Fruit fly (Drosophila melanogaster): ENCODE measurements around the gene Trpgamma.

Trpgamma gene

dm6 chr2L:16684908-16685611 lies 8.6 kb upstream of the Trpgamma start (continued):
- TF ChIP-seq Sox14 (GFP tag; optimal IDR thresholded peaks at IDR 0.05) = no peak
- peak; percentile 7 for TF ChIP-seq cyc (GFP tag; optimal IDR thresholded peaks at IDR 0.05)
- TF ChIP-seq CG11294 (GFP tag; IDR thresholded peaks at IDR 0.05) = peak; percentile 49
- TF ChIP-seq OdsH (GFP tag; optimal IDR thresholded peaks at IDR 0.05) = peak; percentile 85
- TF ChIP-seq esn (GFP tag; optimal IDR thresholded peaks at IDR 0.05) = peak; percentile 74
- TF ChIP-seq achi (GFP tag; optimal IDR thresholded peaks at IDR 0.05) = peak; percentile 85
- TF ChIP-seq Ets96B (tag; optimal IDR thresholded peaks at IDR 0.05) = peak; percentile 85
- TF ChIP-seq CG6163 (GFP tag; IDR thresholded peaks at IDR 0.05) = peak; percentile 54
- TF ChIP-seq fd59A (GFP tag; optimal IDR thresholded peaks at IDR 0.05) = peak; percentile 68
- TF ChIP-seq CG8632 (GFP tag; optimal IDR thresholded peaks at IDR 0.05) = peak; percentile 87
- no peak for TF ChIP-seq Ets21C (GFP tag; optimal IDR thresholded peaks at IDR 0.05)
- TF ChIP-seq CG1621 (tag; optimal IDR thresholded peaks at IDR 0.05) = peak; percentile 5
- peak; percentile 66 for TF ChIP-seq pdm3 (GFP tag; optimal IDR thresholded peaks at IDR 0.05)
- TF ChIP-seq ss (GFP tag; optimal IDR thresholded peaks at IDR 0.05) = peak; percentile 79 to 83
- peak; percentile 42 for TF ChIP-seq Eip75B (GFP tag; optimal IDR thresholded peaks at IDR 0.05)
- TF ChIP-seq lz (GFP tag; optimal IDR thresholded peaks at IDR 0.05) = peak; percentile 21
- TF ChIP-seq CG15336 (GFP tag; IDR thresholded peaks at IDR 0.05) = peak; percentile 63
- peak; percentile 71; the same call in 2 of the 3 replicates for TF ChIP-seq CG8119 (GFP tag; IDR thresholded peaks at IDR 0.05)
- TF ChIP-seq Met (GFP tag; optimal IDR thresholded peaks at IDR 0.05) = peak; percentile 75
- peak; percentile 81 for TF ChIP-seq dsx (GFP tag; optimal IDR thresholded peaks at IDR 0.05; ENCODE audit: poor library complexity, severe bottlenecking)
- TF ChIP-seq CG9139 (GFP tag; optimal IDR thresholded peaks at IDR 0.05) = peak; percentile 48
- peak; percentile 89 for TF ChIP-seq CG3032 (tag; optimal IDR thresholded peaks at IDR 0.05)
- TF ChIP-seq Eip78C (GFP tag) = peak; percentile 93
- TF ChIP-seq acj6 (GFP tag; optimal IDR thresholded peaks at IDR 0.05) = peak; percentile 85
- TF ChIP-seq Sox102F (GFP tag; optimal IDR thresholded peaks at IDR 0.05) = no peak
- TF ChIP-seq CG11902 (GFP tag; optimal IDR thresholded peaks at IDR 0.05) = peak; percentile 27
- TF ChIP-seq svp (GFP tag) = peak; percentile 79
- no peak for TF ChIP-seq CG31627 (GFP tag; optimal IDR thresholded peaks at IDR 0.05)
- TF ChIP-seq CG34406 (GFP tag; optimal IDR thresholded peaks at IDR 0.05) = peak; percentile 83
- TF ChIP-seq CG6808 (GFP tag; optimal IDR thresholded peaks at IDR 0.05) = peak; percentile 81
- peak; percentile 60 for TF ChIP-seq CG10669 (GFP tag; optimal IDR thresholded peaks at IDR 0.05)
- TF ChIP-seq CG11762 (GFP tag; optimal IDR thresholded peaks at IDR 0.05; ENCODE audit: insufficient read depth) = peak; percentile 78

DNA sequence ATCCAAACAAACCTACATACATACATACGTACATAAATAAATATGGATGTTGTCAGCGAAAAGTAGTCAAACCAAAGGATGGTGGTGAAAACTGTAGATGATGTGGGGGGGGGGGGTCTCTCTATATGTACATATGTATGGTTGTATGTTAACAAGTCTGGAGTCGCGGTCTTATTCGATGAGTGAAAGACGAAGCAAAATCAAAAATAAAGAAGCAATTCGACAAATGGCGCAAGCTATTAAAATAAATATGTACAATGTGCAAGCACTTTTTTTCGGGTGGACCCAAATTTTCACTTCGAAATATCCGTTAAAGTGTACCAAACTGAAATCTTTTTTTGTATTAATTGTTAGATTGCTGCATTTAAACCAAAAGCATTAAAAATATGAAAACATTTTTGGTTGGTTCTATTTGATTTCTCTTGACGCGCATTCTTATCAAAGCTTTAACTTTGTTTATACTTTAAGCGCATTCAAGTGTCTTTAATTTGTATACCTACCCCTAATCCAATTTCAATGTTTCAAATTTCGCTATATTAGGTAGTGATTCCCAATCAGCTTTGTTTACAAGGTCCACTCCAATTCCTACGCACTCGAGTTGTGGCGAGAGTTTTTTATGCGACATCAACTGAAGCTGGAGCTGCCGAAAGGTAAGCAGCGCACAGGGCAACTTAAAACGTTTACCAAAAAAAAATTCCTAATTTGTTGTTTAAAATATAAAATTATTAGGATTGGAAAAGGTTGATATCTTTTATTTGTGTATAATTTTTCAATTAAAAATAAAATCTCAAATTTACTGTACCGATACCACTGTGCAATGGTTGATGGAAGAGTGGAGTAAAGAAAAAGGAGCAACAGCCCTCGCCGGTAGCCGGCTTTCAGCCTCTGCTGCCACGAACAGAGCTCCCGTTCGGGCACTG lies 7.7 kb upstream of the Trpgamma start, which contains the start of gene CG31807:
TSS of gene CG31807 (minus strand) at position 51 of the 920 bp plus-strand sequence.
- TF ChIP-seq ss (GFP tag; optimal IDR thresholded peaks at IDR 0.05) (peak; percentile 96 to 97), acj6 (GFP tag; optimal IDR thresholded peaks at IDR 0.05) (peak; percentile 95), CG4318 (GFP tag; optimal IDR thresholded peaks at IDR 0.05) (peak; percentile 95), fkh (GFP tag; optimal IDR thresholded peaks at IDR 0.05) (no peak), CG6163 (GFP tag; IDR thresholded peaks at IDR 0.05) (peak; percentile 92), Sox14 (GFP tag; optimal IDR thresholded peaks at IDR 0.05) (peak; percentile 97), CG31627 (GFP tag; optimal IDR thresholded peaks at IDR 0.05) (peak; percentile 91), salr (GFP tag; optimal IDR thresholded peaks at IDR 0.05) (peak; percentile 86 to 95), dsx (GFP tag; optimal IDR thresholded peaks at IDR 0.05; ENCODE audit: poor library complexity, severe bottlenecking) (peak; percentile 97), CG9139 (GFP tag; optimal IDR thresholded peaks at IDR 0.05) (peak; percentile 94), CG6792 (GFP tag; optimal IDR thresholded peaks at IDR 0.05) (peak; percentile 93), Hr39 (GFP tag; optimal IDR thresholded peaks at IDR 0.05) (peak; percentile 91), esn (GFP tag; optimal IDR thresholded peaks at IDR 0.05) (peak; percentile 95), CG8319 (GFP tag; optimal IDR thresholded peaks at IDR 0.05) (peak; percentile 87), CG3919 (GFP tag; optimal IDR thresholded peaks at IDR 0.05) (peak; percentile 97), CG11762 (GFP tag; optimal IDR thresholded peaks at IDR 0.05; ENCODE audit: insufficient read depth) (peak; percentile 95), eg (GFP tag; IDR thresholded peaks at IDR 0.05) (peak; percentile 68), lz (GFP tag; optimal IDR thresholded peaks at IDR 0.05) (peak; percentile 92), Ets21C (GFP tag; optimal IDR thresholded peaks at IDR 0.05) (peak; percentile 87), CG32006 (GFP tag; optimal IDR thresholded peaks at IDR 0.05) (peak; percentile 97), fd85E (GFP tag; optimal IDR thresholded peaks at IDR 0.05) (peak; percentile 85), CG6276 (GFP tag; optimal IDR thresholded peaks at IDR 0.05) (peak; percentile 95), CG7368 (GFP tag; optimal IDR thresholded peaks at IDR 0.05) (peak; percentile 90), Sox15 (GFP tag; optimal IDR thresholded peaks at IDR 0.05) (peak; percentile 88), CG8632 (GFP tag; optimal IDR thresholded peaks at IDR 0.05) (peak; percentile 97), vri (GFP tag; optimal IDR thresholded peaks at IDR 0.05) (peak; percentile 85)

Data from whole organism, prepupa.